Fruit fly (Drosophila melanogaster) whole organism, embryonic: Measurements from ENCODE around the gene EMC6.

Experiments used
- Bgb ChIP-seq: fragments of 200-800 bp; sonication (Bioruptor generic); IDR thresholded peaks from 2 replicates; pipeline ENCODE4 v1.3.6; 2022; ENCODE audit warnings: missing biosample characterization, missing genetic modification characterization; ENCODE audit not compliant: partially characterized antibody
- CG10274 ChIP-seq: fragments of 200-800 bp; sonication (Bioruptor generic); optimal IDR thresholded peaks from 3 replicates; lab custom pipeline; 2017; ENCODE audit warnings: missing biosample characterization, mild to moderate bottlenecking, missing genetic modification characterization
- CG10654 ChIP-seq: fragments of 200-800 bp; sonication (Bioruptor generic); optimal IDR thresholded peaks from 2 replicates; lab custom pipeline; 2016; ENCODE audit warnings: missing biosample characterization, missing genetic modification characterization
- CG12769 ChIP-seq: fragments of 200-800 bp; sonication (Bioruptor generic); optimal IDR thresholded peaks from 2 replicates; lab custom pipeline; 2019; ENCODE audit warnings: missing biosample characterization, mild to moderate bottlenecking, missing genetic modification characterization, moderate library complexity
- CG1602 ChIP-seq: fragments of 200-800 bp; sonication (Bioruptor generic); optimal IDR thresholded peaks from 3 replicates; lab custom pipeline; 2016; ENCODE audit warnings: missing biosample characterization, missing genetic modification characterization
- CG17612 ChIP-seq: fragments of 200-800 bp; sonication (Bioruptor generic); IDR thresholded peaks from 2 replicates; pipeline ENCODE4 v1.3.6; 2022; ENCODE audit warnings: missing biosample characterization, missing genetic modification characterization
- CG2129 ChIP-seq: fragments of 200-800 bp; sonication (Bioruptor generic); IDR thresholded peaks from 2 replicates; pipeline ENCODE4 v1.3.6; 2022; ENCODE audit warnings: missing biosample characterization, missing genetic modification characterization; ENCODE audit not compliant: partially characterized antibody
- CG30403 ChIP-seq: fragments of 200-800 bp; sonication (Bioruptor generic); optimal IDR thresholded peaks from 3 replicates; lab custom pipeline; 2016; ENCODE audit warnings: missing biosample characterization, missing genetic modification characterization
- CG31388 ChIP-seq: fragments of 200-800 bp; sonication (Bioruptor generic); optimal IDR thresholded peaks from 2 replicates; lab custom pipeline; 2016; ENCODE audit warnings: missing biosample characterization, missing genetic modification characterization
- CG32767 ChIP-seq: fragments of 200-800 bp; sonication (Bioruptor generic); IDR thresholded peaks from 2 replicates; pipeline ENCODE4 v1.3.6; 2022; ENCODE audit warnings: missing biosample characterization, missing genetic modification characterization
- CG3281 ChIP-seq: fragments of 200-800 bp; sonication (Bioruptor generic); optimal IDR thresholded peaks from 3 replicates; lab custom pipeline; 2017; ENCODE audit warnings: missing biosample characterization, mild to moderate bottlenecking, missing genetic modification characterization
- CG42726 ChIP-seq: fragments of 200-800 bp; sonication (Bioruptor generic); IDR thresholded peaks from 2 replicates; pipeline ENCODE4 v1.3.6; 2022; ENCODE audit warnings: missing biosample characterization, missing genetic modification characterization; ENCODE audit not compliant: partially characterized antibody
- CG4424 ChIP-seq: fragments of 200-800 bp; sonication (Bioruptor generic); optimal IDR thresholded peaks from 3 replicates; lab custom pipeline; 2016; ENCODE audit warnings: missing biosample characterization, missing genetic modification characterization
- CG4617 ChIP-seq: fragments of 200-800 bp; sonication (Bioruptor generic); optimal IDR thresholded peaks from 3 replicates; lab custom pipeline; 2016; ENCODE audit warnings: missing biosample characterization, missing genetic modification characterization, borderline replicate concordance
- CG7928 ChIP-seq: fragments of 200-800 bp; sonication (Bioruptor generic); optimal IDR thresholded peaks from 2 replicates; lab custom pipeline; 2017; ENCODE audit warnings: missing biosample characterization, mild to moderate bottlenecking, missing genetic modification characterization
- CG8478 ChIP-seq: fragments of >200 bp; optimal IDR thresholded peaks from 2 replicates; lab custom pipeline; 2018
- Chrac-16 ChIP-seq: fragments of 200-800 bp; sonication (Bioruptor generic); optimal IDR thresholded peaks from 3 replicates; lab custom pipeline; 2016; ENCODE audit warnings: missing biosample characterization, missing genetic modification characterization
- Dbx ChIP-seq: fragments of 200-800 bp; sonication (Bioruptor generic); IDR thresholded peaks from 3 replicates; pipeline ENCODE4 v1.3.6; 2022; ENCODE audit warnings: missing biosample characterization, missing genetic modification characterization
- E2f2 ChIP-seq: fragments of 200-800 bp; sonication (Bioruptor generic); IDR thresholded peaks from 2 replicates; pipeline ENCODE4 v1.3.6; 2022; ENCODE audit warnings: missing biosample characterization, missing genetic modification characterization
- H15 ChIP-seq: fragments of 200-800 bp; sonication (Bioruptor generic); IDR thresholded peaks from 3 replicates; pipeline ENCODE4 v1.3.6; 2022; ENCODE audit warnings: missing biosample characterization, missing genetic modification characterization
- Lhr ChIP-seq: fragments of 200-800 bp; sonication (Bioruptor generic); optimal IDR thresholded peaks from 3 replicates; lab custom pipeline; 2017; ENCODE audit warnings: mild to moderate bottlenecking, missing biosample characterization, missing genetic modification reagents, missing genetic modification characterization
- MESR4 ChIP-seq: fragments of 200-800 bp; sonication (Bioruptor generic); optimal IDR thresholded peaks from 2 replicates; lab custom pipeline; 2018; ENCODE audit warnings: missing biosample characterization, mild to moderate bottlenecking, missing genetic modification characterization, moderate library complexity
- NK7.1 ChIP-seq: fragments of 200-800 bp; sonication (Bioruptor generic); optimal IDR thresholded peaks from 3 replicates; lab custom pipeline; 2016; ENCODE audit warnings: missing biosample characterization, missing genetic modification characterization
- NfI ChIP-seq: fragments of 200-800 bp; sonication (Bioruptor generic); optimal IDR thresholded peaks from 3 replicates; lab custom pipeline; 2018; ENCODE audit warnings: missing biosample characterization, mild to moderate bottlenecking, missing genetic modification characterization, moderate library complexity
- Scr ChIP-seq: fragments of 200-800 bp; sonication (Bioruptor generic); IDR thresholded peaks from 2 replicates; pipeline ENCODE4 v1.3.6; 2022; ENCODE audit warnings: missing biosample characterization, missing genetic modification characterization; ENCODE audit not compliant: partially characterized antibody
- Tbp ChIP-seq: fragments of >200 bp; optimal IDR thresholded peaks from 2 replicates; lab custom pipeline; 2018; ENCODE audit warnings: missing biosample characterization, missing genetic modification characterization
- Trl ChIP-seq, 3 experiments: fragments of >200 bp in 2 of 3; fragments of 200-800 bp in 1 of 3; sonication (Bioruptor generic) in 1 of 3; optimal IDR thresholded peaks; 2 replicates in 1 of 3; 3 replicates in 2 of 3; lab custom pipeline; 2016 to 2017; ENCODE audit warnings: missing biosample characterization in 1 of 3, missing genetic modification characterization in 1 of 3
- YL-1 ChIP-seq: fragments of 200-800 bp; sonication (Bioruptor generic); optimal IDR thresholded peaks from 3 replicates; lab custom pipeline; 2017; ENCODE audit warnings: missing biosample characterization, mild to moderate bottlenecking, missing genetic modification characterization
- ato ChIP-seq: fragments of 200-800 bp; sonication (Bioruptor generic); IDR thresholded peaks from 2 replicates; pipeline ENCODE4 v1.3.6; 2022; ENCODE audit warnings: missing biosample characterization, missing genetic modification characterization; ENCODE audit not compliant: partially characterized antibody
- bbx ChIP-seq: fragments of 200-800 bp; sonication (Bioruptor generic); IDR thresholded peaks from 2 replicates; pipeline ENCODE4 v1.3.6; 2022; ENCODE audit warnings: missing biosample characterization, missing genetic modification characterization; ENCODE audit not compliant: partially characterized antibody
- btn ChIP-seq: fragments of 200-800 bp; sonication (Bioruptor generic); optimal IDR thresholded peaks from 2 replicates; lab custom pipeline; 2016; ENCODE audit warnings: missing biosample characterization, missing genetic modification characterization
- cg ChIP-seq: fragments of 200-800 bp; sonication (Bioruptor generic); optimal IDR thresholded peaks from 3 replicates; lab custom pipeline; 2019; ENCODE audit warnings: missing biosample characterization, mild to moderate bottlenecking, missing genetic modification characterization, moderate library complexity
- chif ChIP-seq, 2 experiments: fragments of 200-800 bp; sonication (Bioruptor generic); optimal IDR thresholded peaks; 3 replicates each; lab custom pipeline; 2016; ENCODE audit warnings: missing biosample characterization in 2 of 2, missing genetic modification characterization in 2 of 2
- chm ChIP-seq: fragments of 200-800 bp; sonication (Bioruptor generic); IDR thresholded peaks from 2 replicates; pipeline ENCODE4 v1.3.6; 2022; ENCODE audit warnings: missing biosample characterization, missing genetic modification characterization
- dm ChIP-seq: fragments of 200-800 bp; sonication (Bioruptor generic); optimal IDR thresholded peaks from 3 replicates; lab custom pipeline; 2016; ENCODE audit warnings: missing biosample characterization, missing genetic modification characterization
- hb ChIP-seq: fragments of 200-800 bp; sonication (Bioruptor generic); IDR thresholded peaks from 3 replicates; pipeline ENCODE4 v1.3.6; 2022; ENCODE audit warnings: missing biosample characterization, missing genetic modification characterization; ENCODE audit not compliant: partially characterized antibody
- hkb ChIP-seq, 2 experiments: fragments of 200-800 bp in 1 of 2; fragments of >200 bp in 1 of 2; sonication (Bioruptor generic) in 1 of 2; IDR thresholded peaks in 1 of 2; optimal IDR thresholded peaks in 1 of 2; 2 replicates each; pipeline versions ENCODE4 v1.3.6 to Lab custom; 2017 to 2022; ENCODE audit warnings: missing biosample characterization in 1 of 2, missing genetic modification characterization in 1 of 2
- kay ChIP-seq: fragments of 200-800 bp; sonication (Bioruptor generic); optimal IDR thresholded peaks from 2 replicates; lab custom pipeline; 2016; ENCODE audit warnings: missing biosample characterization, missing genetic modification characterization
- lbe ChIP-seq: fragments of 200-800 bp; sonication (Bioruptor generic); optimal IDR thresholded peaks from 2 replicates; lab custom pipeline; 2016; ENCODE audit warnings: missing biosample characterization, mild to moderate bottlenecking, missing genetic modification characterization
- maf-S ChIP-seq: fragments of 200-800 bp; sonication (Bioruptor generic); optimal IDR thresholded peaks from 2 replicates; lab custom pipeline; 2016; ENCODE audit warnings: missing biosample characterization, missing genetic modification characterization
- nerfin-2 ChIP-seq: fragments of 200-800 bp; sonication (Bioruptor generic); IDR thresholded peaks from 2 replicates; pipeline ENCODE4 v1.3.6; 2022; ENCODE audit warnings: missing biosample characterization, missing genetic modification characterization; ENCODE audit not compliant: partially characterized antibody
- row ChIP-seq: fragments of 200-800 bp; sonication (Bioruptor generic); IDR thresholded peaks from 3 replicates; pipeline ENCODE4 v1.3.6; 2022; ENCODE audit warnings: missing biosample characterization, missing genetic modification characterization
- salm ChIP-seq: fragments of 200-800 bp; sonication (Bioruptor generic); optimal IDR thresholded peaks from 2 replicates; lab custom pipeline; 2018; ENCODE audit warnings: missing biosample characterization, mild to moderate bottlenecking, missing genetic modification characterization
- shn ChIP-seq: fragments of 200-800 bp; sonication (Bioruptor generic); optimal IDR thresholded peaks from 3 replicates; lab custom pipeline; 2016; ENCODE audit warnings: missing biosample characterization, missing genetic modification characterization
- slbo ChIP-seq: fragments of 200-800 bp; sonication (Bioruptor generic); IDR thresholded peaks from 2 replicates; pipeline ENCODE4 v1.3.6; 2022; ENCODE audit warnings: missing biosample characterization, missing genetic modification characterization
- slp2 ChIP-seq: fragments of 200-800 bp; sonication (Bioruptor generic); optimal IDR thresholded peaks from 2 replicates; lab custom pipeline; 2016; ENCODE audit warnings: missing biosample characterization, missing genetic modification characterization
- tna ChIP-seq: fragments of 200-800 bp; sonication (Bioruptor generic); IDR thresholded peaks from 2 replicates; pipeline ENCODE4 v1.3.6; 2022; ENCODE audit warnings: missing biosample characterization, missing genetic modification characterization; ENCODE audit not compliant: partially characterized antibody
- trh ChIP-seq: fragments of 200-800 bp; sonication (Bioruptor generic); optimal IDR thresholded peaks from 2 replicates; lab custom pipeline; 2016; ENCODE audit warnings: missing biosample characterization, missing genetic modification characterization
- zfh1 ChIP-seq: fragments of 200-800 bp; sonication (Bioruptor generic); IDR thresholded peaks from 3 replicates; pipeline ENCODE4 v1.3.6; 2022; ENCODE audit warnings: missing biosample characterization, missing genetic modification characterization

Gene EMC6

DNA sequence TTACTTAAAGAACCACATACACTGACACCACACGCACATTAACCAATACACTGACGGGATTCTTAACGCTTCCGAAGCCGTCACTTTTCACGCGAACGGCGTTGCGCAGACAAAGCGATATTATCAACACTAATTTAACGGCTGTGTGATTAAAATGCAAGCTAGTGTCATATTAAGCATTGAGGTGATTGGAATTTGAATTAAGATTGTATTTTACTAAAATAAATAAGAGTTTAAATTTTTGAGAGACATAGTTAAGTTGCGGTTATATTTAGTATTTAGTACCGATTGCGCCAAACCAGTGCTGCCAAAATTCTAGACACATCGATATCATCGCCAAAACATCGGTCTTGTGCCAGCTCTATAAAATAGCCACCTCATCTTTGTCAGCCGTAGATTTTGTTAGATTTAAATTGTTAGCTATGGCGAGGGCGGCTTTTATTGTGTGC, 14.2 kb upstream of the EMC6 start, which contains the start of the genes Ythdf and bai (continued):
- peak in 1 of 2 experiments; percentile 18 for TF ChIP-seq chif (GFP tag; optimal IDR thresholded peaks at IDR 0.05; lab: Kevin White, UChicago)
- peak; percentile 69 for TF ChIP-seq bbx (GFP tag; lab: Robert Waterston, UW)
- TF ChIP-seq dm (GFP tag; lab: Kevin White, UChicago), result peak; percentile 28
- peak; percentile 48 for TF ChIP-seq Lhr (GFP tag; lab: Kevin White, UChicago)
- peak; percentile 78 for TF ChIP-seq hb (GFP tag; lab: Robert Waterston, UW)
- no peak for TF ChIP-seq H15 (GFP tag; lab: Robert Waterston, UW)
- no peak for TF ChIP-seq Tbp (GFP tag; lab: Kevin White, UChicago)
- TF ChIP-seq tna (GFP tag; lab: Robert Waterston, UW), result peak; percentile 72
- TF ChIP-seq CG1602 (GFP tag; lab: Kevin White, UChicago), result peak; percentile 14
- peak; percentile 25 for TF ChIP-seq MESR4
- no peak for TF ChIP-seq trh
- peak; percentile 12 for TF ChIP-seq slp2 (GFP tag; lab: Kevin White, UChicago)
- peak; percentile 47; the same call in 1 of the 2 replicates for TF ChIP-seq ato
- TF ChIP-seq CG7928 (GFP tag; lab: Kevin White, UChicago), result peak; percentile 94
- peak; percentile 83 for TF ChIP-seq Bgb (GFP tag; lab: Robert Waterston, UW)
- TF ChIP-seq CG10274 (GFP tag; lab: Kevin White, UChicago), result no peak
- peak; percentile 74 for TF ChIP-seq CG2129
- TF ChIP-seq CG3281, result peak; percentile 56
- no peak for TF ChIP-seq CG32767
- TF ChIP-seq zfh1 (GFP tag; lab: Robert Waterston, UW), result no peak
- TF ChIP-seq CG4424 (GFP tag; lab: Kevin White, UChicago), result peak; percentile 39
- no peak for TF ChIP-seq NfI (GFP tag; lab: Kevin White, UChicago)
- TF ChIP-seq Chrac-16 (GFP tag; lab: Kevin White, UChicago), result peak; percentile 25
- TF ChIP-seq CG10654, result peak; percentile 18
- no peak for TF ChIP-seq btn (GFP tag; lab: Kevin White, UChicago)
- peak; percentile 64; the same call in 1 of the 2 replicates for TF ChIP-seq slbo (GFP tag; lab: Robert Waterston, UW)
- TF ChIP-seq CG17612 (GFP tag; lab: Robert Waterston, UW), result no peak
- peak; percentile 78 for TF ChIP-seq CG4617 (GFP tag; lab: Kevin White, UChicago)
- peak; percentile 16 for TF ChIP-seq shn (GFP tag; lab: Kevin White, UChicago)
- TF ChIP-seq Trl (optimal IDR thresholded peaks at IDR 0.05; lab: Kevin White, UChicago), result no peak
- TF ChIP-seq Trl (GFP tag; optimal IDR thresholded peaks at IDR 0.05; lab: Kevin White, UChicago), result peak; percentile 31
- TF ChIP-seq salm (tag; lab: Kevin White, UChicago), result no peak
- peak; percentile 91 for TF ChIP-seq Scr (GFP tag; lab: Robert Waterston, UW)
- TF ChIP-seq kay (GFP tag; lab: Kevin White, UChicago), result peak; percentile 19
- TF ChIP-seq hkb (optimal IDR thresholded peaks at IDR 0.05; lab: Kevin White, UChicago), result peak; percentile 83
- no peak for TF ChIP-seq hkb (GFP tag; IDR thresholded peaks at IDR 0.05; lab: Robert Waterston, UW)
- peak; percentile 56; the same call in 1 of the 3 replicates for TF ChIP-seq Dbx
- TF ChIP-seq YL-1 (GFP tag; lab: Kevin White, UChicago), result peak; percentile 88
- TF ChIP-seq maf-S (GFP tag; lab: Kevin White, UChicago), result peak; percentile 43
- peak; percentile 96 for TF ChIP-seq cg
- TF ChIP-seq E2f2, result peak; percentile 65
- 0 out of 2 replicates have a peak, but pooled peaks have one; percentile 13 for TF ChIP-seq chm
- TF ChIP-seq row (GFP tag; lab: Robert Waterston, UW), result peak; percentile 60
- peak; percentile 82 for TF ChIP-seq CG42726
- TF ChIP-seq lbe (GFP tag; lab: Kevin White, UChicago), result peak; percentile 34
- no peak for TF ChIP-seq CG12769 (tag; lab: Kevin White, UChicago)
- no peak for TF ChIP-seq NK7.1
- TF ChIP-seq CG31388 (GFP tag; lab: Kevin White, UChicago), result no peak
- TF ChIP-seq CG8478 (lab: Kevin White, UChicago), result peak; percentile 40
- TF ChIP-seq nerfin-2 (GFP tag; lab: Robert Waterston, UW), result peak; percentile 56; the same call in 1 of the 2 replicates
- peak; percentile 64 for TF ChIP-seq CG30403 (GFP tag; lab: Kevin White, UChicago)
